Fruit fly (Drosophila melanogaster): ENCODE results near the gene qua.
A peak's percentile ranks its signal among the peaks of the same experiment; 100 is the strongest.

The qua gene

dm6 chr2L:17466950-17467349, 30.1 kb downstream of the qua start (continued):
- TF ChIP-seq CG8388 (GFP tag; optimal IDR thresholded peaks at IDR 0.05) = no peak
- no peak for TF ChIP-seq dysf (GFP tag; IDR thresholded peaks at IDR 0.05)
- no peak for TF ChIP-seq btn (GFP tag; optimal IDR thresholded peaks at IDR 0.05)
- no peak for TF ChIP-seq H2.0 (GFP tag; IDR thresholded peaks at IDR 0.05)
- TF ChIP-seq CG12769 (tag; optimal IDR thresholded peaks at IDR 0.05) = no peak
- no peak for TF ChIP-seq zfh2 (GFP tag; optimal IDR thresholded peaks at IDR 0.05)
- peak in 1 of 2 experiments; percentile 26 for TF ChIP-seq Hr51 (GFP tag; optimal IDR thresholded peaks at IDR 0.05)
- TF ChIP-seq Hsf (GFP tag; optimal IDR thresholded peaks at IDR 0.05) = no peak
- TF ChIP-seq eyg (GFP tag; optimal IDR thresholded peaks at IDR 0.05) = no peak
- no peak for TF ChIP-seq GATAe (GFP tag; conservative IDR thresholded peaks at IDR 0.05)
- 0 out of 2 replicates have a peak, but pooled peaks have one; percentile 9 for TF ChIP-seq Ptx1 (GFP tag; IDR thresholded peaks at IDR 0.05)
- no peak for TF ChIP-seq Sin3A (optimal IDR thresholded peaks at IDR 0.05)
- no peak for TF ChIP-seq CG6854 (GFP tag; optimal IDR thresholded peaks at IDR 0.05)
- TF ChIP-seq otp (GFP tag; IDR thresholded peaks at IDR 0.05) = no peak
- no peak for TF ChIP-seq kah (GFP tag; optimal IDR thresholded peaks at IDR 0.05)
- TF ChIP-seq sna (GFP tag; IDR thresholded peaks at IDR 0.05; ENCODE audit: partially characterized antibody) = no peak
- TF ChIP-seq Asciz (GFP tag; optimal IDR thresholded peaks at IDR 0.05) = no peak
- TF ChIP-seq Dip3 (GFP tag; optimal IDR thresholded peaks at IDR 0.05) = no peak
- no peak for TF ChIP-seq CG9437 (GFP tag; optimal IDR thresholded peaks at IDR 0.05)
- no peak for TF ChIP-seq gcm (GFP tag; optimal IDR thresholded peaks at IDR 0.05)
- no peak for TF ChIP-seq Optix (GFP tag; IDR thresholded peaks at IDR 0.05)
- TF ChIP-seq Chrac-16 (GFP tag; optimal IDR thresholded peaks at IDR 0.05) = no peak
- no peak for TF ChIP-seq CG13624 (GFP tag; optimal IDR thresholded peaks at IDR 0.05)
- no peak for TF ChIP-seq Eip74EF (GFP tag; optimal IDR thresholded peaks at IDR 0.05)
- no peak for TF ChIP-seq ftz-f1 (GFP tag; optimal IDR thresholded peaks at IDR 0.05)
- TF ChIP-seq tll (GFP tag; optimal IDR thresholded peaks at IDR 0.05) = no peak
- no peak for TF ChIP-seq lola (GFP tag; optimal IDR thresholded peaks at IDR 0.05)
- TF ChIP-seq Sox102F (GFP tag; optimal IDR thresholded peaks at IDR 0.05) = peak; percentile 39
- TF ChIP-seq sens (GFP tag) = no peak
- no peak for TF ChIP-seq CG13775 (GFP tag; optimal IDR thresholded peaks at IDR 0.05)
- TF ChIP-seq zf30C (GFP tag; optimal IDR thresholded peaks at IDR 0.05) = no peak
- TF ChIP-seq Ets97D (GFP tag; optimal IDR thresholded peaks at IDR 0.05) = no peak
- no peak for TF ChIP-seq chm (GFP tag; IDR thresholded peaks at IDR 0.05)
- TF ChIP-seq BEAF-32 (GFP tag; optimal IDR thresholded peaks at IDR 0.05) = no peak
- no peak for TF ChIP-seq schlank (tag; optimal IDR thresholded peaks at IDR 0.05)
- TF ChIP-seq sc (optimal IDR thresholded peaks at IDR 0.05) = no peak
- no peak for TF ChIP-seq sc (GFP tag; optimal IDR thresholded peaks at IDR 0.05)
- TF ChIP-seq unc-4 (GFP tag; IDR thresholded peaks at IDR 0.05; ENCODE audit: partially characterized antibody) = no peak
- no peak for TF ChIP-seq CG17359 (tag; optimal IDR thresholded peaks at IDR 0.05)
- no peak for TF ChIP-seq dmrt99B (tag; optimal IDR thresholded peaks at IDR 0.05)
- no peak for TF ChIP-seq CG2199 (GFP tag; IDR thresholded peaks at IDR 0.05)
- TF ChIP-seq ems (GFP tag; optimal IDR thresholded peaks at IDR 0.05) = no peak
- TF ChIP-seq ranshi (GFP tag; IDR thresholded peaks at IDR 0.05) = no peak
- no peak for TF ChIP-seq chif (GFP tag; optimal IDR thresholded peaks at IDR 0.05)
- peak; percentile 30 for TF ChIP-seq lab (GFP tag; optimal IDR thresholded peaks at IDR 0.05)
- no peak for TF ChIP-seq tap (tag; optimal IDR thresholded peaks at IDR 0.05)
- no peak for TF ChIP-seq CG10543 (GFP tag; optimal IDR thresholded peaks at IDR 0.05)
- TF ChIP-seq Awh (GFP tag; IDR thresholded peaks at IDR 0.05) = no peak
- peak; percentile 74 for TF ChIP-seq Ets65A (GFP tag)
- TF ChIP-seq Dfd (GFP tag; optimal IDR thresholded peaks at IDR 0.05) = no peak
- TF ChIP-seq Stat92E (GFP tag; optimal IDR thresholded peaks at IDR 0.05) = no peak
